Worm (Caenorhabditis elegans): ENCODE measurements around the gene sra-2.

The sra-2 gene

DNA sequence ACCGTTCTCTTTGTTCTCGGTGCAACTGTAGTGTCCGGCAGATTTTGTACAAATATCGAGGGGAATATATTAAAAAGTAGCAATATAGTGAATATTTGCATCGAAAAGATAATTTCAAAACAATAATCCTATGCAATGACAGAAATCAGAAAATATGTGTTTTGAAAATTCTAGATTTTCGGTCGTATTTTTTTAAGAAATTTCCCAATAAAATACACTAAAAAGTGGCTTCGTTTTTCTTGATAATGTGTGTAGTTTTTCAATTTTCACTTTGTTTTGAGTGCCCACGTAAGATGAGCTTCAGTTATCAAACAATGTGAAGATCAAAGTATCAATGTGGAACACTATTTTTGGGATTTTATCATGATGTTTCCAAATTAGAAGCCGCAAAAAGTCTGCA lies 11.7 kb upstream of the sra-2 start, which contains the start of gene gcy-1:
Gene gcy-1 (minus strand): TSS at position 101 of the 400 bp plus-strand sequence.
- TF ChIP-seq F13C5.2 (tag; optimal IDR thresholded peaks at IDR 0.05) (no peak), flt-1 (GFP tag; IDR thresholded peaks at IDR 0.05) (no peak), ama-1 (optimal IDR thresholded peaks at IDR 0.05) (no peak), hmbx-1 (tag; optimal IDR thresholded peaks at IDR 0.05) (no peak), B0310.2 (tag; optimal IDR thresholded peaks at IDR 0.05) (no peak), ceh-36 (tag; optimal IDR thresholded peaks at IDR 0.05) (no peak), tbx-37 (GFP tag; conservative IDR thresholded peaks at IDR 0.05) (no peak), scrt-1 (GFP tag; IDR thresholded peaks at IDR 0.05) (no peak), ets-7 (tag; optimal IDR thresholded peaks at IDR 0.05) (no peak), tbx-11 (GFP tag; IDR thresholded peaks at IDR 0.05) (no peak), pes-1 (GFP tag; IDR thresholded peaks at IDR 0.05) (no peak), hnd-1 (tag; optimal IDR thresholded peaks at IDR 0.05) (no peak), hmg-4 (GFP tag; optimal IDR thresholded peaks at IDR 0.05) (no peak), ceh-13 (GFP tag; optimal IDR thresholded peaks at IDR 0.05) (no peak), tra-4 (tag; optimal IDR thresholded peaks at IDR 0.05) (no peak), sea-1 (GFP tag; conservative IDR thresholded peaks at IDR 0.05) (no peak), aly-1 (tag; optimal IDR thresholded peaks at IDR 0.05) (no peak)

DNA sequence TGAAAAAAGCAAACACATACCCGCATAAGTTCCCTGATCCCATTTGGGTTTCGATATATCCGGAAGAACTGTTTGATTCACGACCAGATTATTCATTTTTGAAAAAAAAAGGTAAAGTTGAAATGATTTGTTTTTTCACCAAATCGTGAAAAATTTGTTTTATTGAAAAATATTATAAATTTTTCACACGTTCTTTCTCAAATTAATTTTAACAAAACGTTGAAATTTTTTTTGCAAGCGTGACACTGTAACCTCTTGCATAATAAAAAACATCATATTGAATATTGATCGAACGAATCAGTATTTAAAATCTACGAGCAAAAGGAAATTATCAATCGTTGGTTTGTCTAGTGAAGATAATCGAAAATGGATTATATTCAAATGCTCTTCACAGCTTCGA lies 9.8 kb upstream of the sra-2 start, which contains the start of the genes sfxn-1.1 and AH6.3:
Gene sfxn-1.1 (minus strand): TSS at position 101 of the 400 bp plus-strand sequence.
Gene AH6.3 (plus strand): TSS at position 275 of the 400 bp plus-strand sequence.
- no peak for TF ChIP-seq ama-1 (optimal IDR thresholded peaks at IDR 0.05)
- no peak for TF ChIP-seq tbx-37 (GFP tag; conservative IDR thresholded peaks at IDR 0.05)
- TF ChIP-seq ceh-13 (GFP tag; optimal IDR thresholded peaks at IDR 0.05), result no peak
- no peak for TF ChIP-seq tbx-11 (GFP tag; IDR thresholded peaks at IDR 0.05)
- no peak for TF ChIP-seq scrt-1 (GFP tag; IDR thresholded peaks at IDR 0.05)
- TF ChIP-seq B0310.2 (tag; optimal IDR thresholded peaks at IDR 0.05), result no peak
- TF ChIP-seq hmbx-1 (tag; optimal IDR thresholded peaks at IDR 0.05), result no peak
- no peak for TF ChIP-seq ceh-36 (tag; optimal IDR thresholded peaks at IDR 0.05)
- no peak for TF ChIP-seq hnd-1 (tag; optimal IDR thresholded peaks at IDR 0.05)
- TF ChIP-seq F13C5.2 (tag; optimal IDR thresholded peaks at IDR 0.05), result no peak
- no peak for TF ChIP-seq hmg-4 (GFP tag; optimal IDR thresholded peaks at IDR 0.05)
- TF ChIP-seq flt-1 (GFP tag; IDR thresholded peaks at IDR 0.05), result no peak
- no peak for TF ChIP-seq ets-7 (tag; optimal IDR thresholded peaks at IDR 0.05)
- no peak for TF ChIP-seq sea-1 (GFP tag; conservative IDR thresholded peaks at IDR 0.05)

DNA sequence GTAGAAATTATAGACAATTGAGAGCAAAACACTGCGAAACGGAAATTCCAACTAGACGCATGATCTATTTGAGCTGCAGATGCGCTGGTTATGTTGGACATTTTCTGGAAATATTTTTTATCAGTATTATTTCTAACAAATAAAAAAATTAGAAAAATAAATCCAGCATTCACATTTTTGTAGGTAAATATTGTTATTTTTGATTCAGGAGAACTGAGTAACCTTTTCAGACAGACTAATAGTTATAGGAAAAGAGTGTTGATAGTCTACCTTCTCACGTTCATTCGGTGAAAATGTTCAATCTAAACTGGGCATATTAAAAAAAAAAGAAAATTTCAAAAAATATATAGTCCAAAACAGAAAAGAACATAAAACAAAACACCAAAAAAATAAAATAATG lies 7.0 kb upstream of the sra-2 start, which contains the start of gene sra-1:
Gene sra-1 (minus strand): TSS at position 101 of the 400 bp plus-strand sequence.
- no peak for TF ChIP-seq F13C5.2 (tag; optimal IDR thresholded peaks at IDR 0.05)
- no peak for TF ChIP-seq scrt-1 (GFP tag; IDR thresholded peaks at IDR 0.05)
- no peak for TF ChIP-seq ceh-13 (GFP tag; optimal IDR thresholded peaks at IDR 0.05)
- no peak for TF ChIP-seq pes-1 (GFP tag; IDR thresholded peaks at IDR 0.05)
- no peak for TF ChIP-seq hmbx-1 (tag; optimal IDR thresholded peaks at IDR 0.05)

ce11 chrII:9522986-9523385 lies 5.6 kb upstream of the sra-2 start, which contains the start of gene AH6.17:
TSS of gene AH6.17 (plus strand) at chrII:9523170.
- TF ChIP-seq tbx-37 (GFP tag; conservative IDR thresholded peaks at IDR 0.05) (no peak), ceh-36 (tag; optimal IDR thresholded peaks at IDR 0.05) (no peak), sea-1 (GFP tag; conservative IDR thresholded peaks at IDR 0.05) (no peak), flt-1 (GFP tag; IDR thresholded peaks at IDR 0.05) (no peak), F13C5.2 (tag; optimal IDR thresholded peaks at IDR 0.05) (no peak), hmg-4 (GFP tag; optimal IDR thresholded peaks at IDR 0.05) (no peak), pes-1 (GFP tag; IDR thresholded peaks at IDR 0.05) (no peak), tra-4 (tag; optimal IDR thresholded peaks at IDR 0.05) (no peak)

- TF ChIP-seq ceh-36 (tag; optimal IDR thresholded peaks at IDR 0.05) (no peak), sea-1 (GFP tag; conservative IDR thresholded peaks at IDR 0.05) (no peak), F13C5.2 (tag; optimal IDR thresholded peaks at IDR 0.05) (no peak), tra-4 (tag; optimal IDR thresholded peaks at IDR 0.05) (no peak), aly-1 (tag; optimal IDR thresholded peaks at IDR 0.05) (no peak), ceh-13 (GFP tag; optimal IDR thresholded peaks at IDR 0.05) (no peak), B0310.2 (tag; optimal IDR thresholded peaks at IDR 0.05) (no peak), hmg-4 (GFP tag; optimal IDR thresholded peaks at IDR 0.05) (no peak), scrt-1 (GFP tag; IDR thresholded peaks at IDR 0.05) (no peak), pes-1 (GFP tag; IDR thresholded peaks at IDR 0.05) (no peak), tbx-11 (GFP tag; IDR thresholded peaks at IDR 0.05) (no peak), ets-7 (tag; optimal IDR thresholded peaks at IDR 0.05) (no peak)
Measured at ce11 chrII:9523539-9524224, 4.9 kb upstream of the sra-2 start, which contains the start of gene mex-6. TSS of gene mex-6 (plus strand) at chrII:9524174.

- TF ChIP-seq sea-1 (GFP tag; conservative IDR thresholded peaks at IDR 0.05) (no peak), tra-4 (tag; optimal IDR thresholded peaks at IDR 0.05) (no peak), scrt-1 (GFP tag; IDR thresholded peaks at IDR 0.05) (no peak), F13C5.2 (tag; optimal IDR thresholded peaks at IDR 0.05) (no peak), ceh-36 (tag; optimal IDR thresholded peaks at IDR 0.05) (no peak), tbx-37 (GFP tag; conservative IDR thresholded peaks at IDR 0.05) (no peak), ama-1 (optimal IDR thresholded peaks at IDR 0.05) (no peak), pes-1 (GFP tag; IDR thresholded peaks at IDR 0.05) (no peak), hmg-4 (GFP tag; optimal IDR thresholded peaks at IDR 0.05) (no peak), flt-1 (GFP tag; IDR thresholded peaks at IDR 0.05) (no peak), ceh-13 (GFP tag; optimal IDR thresholded peaks at IDR 0.05) (no peak), aly-1 (tag; optimal IDR thresholded peaks at IDR 0.05) (no peak), tbx-11 (GFP tag; IDR thresholded peaks at IDR 0.05) (no peak), hmbx-1 (tag; optimal IDR thresholded peaks at IDR 0.05) (no peak), ets-7 (tag; optimal IDR thresholded peaks at IDR 0.05) (no peak), hnd-1 (tag; optimal IDR thresholded peaks at IDR 0.05) (no peak)
Measured at ce11 chrII:9532011-9532410, 3.4 kb downstream of the sra-2 start, which contains the start of gene sra-9. TSS of gene sra-9 (plus strand) at chrII:9532311.

ce11 chrII:9537429-9537828 lies 8.8 kb downstream of the sra-2 start, which contains the start of gene sra-8:
TSS of gene sra-8 (plus strand) at chrII:9537729.
- TF ChIP-seq hmg-4 (GFP tag; optimal IDR thresholded peaks at IDR 0.05), result no peak
- no peak for TF ChIP-seq B0310.2 (tag; optimal IDR thresholded peaks at IDR 0.05)
- TF ChIP-seq ceh-13 (GFP tag; optimal IDR thresholded peaks at IDR 0.05), result no peak
- no peak for TF ChIP-seq F13C5.2 (tag; optimal IDR thresholded peaks at IDR 0.05)
- no peak for TF ChIP-seq tbx-37 (GFP tag; conservative IDR thresholded peaks at IDR 0.05)
- no peak for TF ChIP-seq tra-4 (tag; optimal IDR thresholded peaks at IDR 0.05)
